Worm (Caenorhabditis elegans) whole organism, young adult: Measurements from ENCODE around the gene tpan-1.

Source experiments
- B0035.1 ChIP-seq: sonication (generic microtip); optimal IDR thresholded peaks from 2 replicates; lab custom pipeline; 2016; ENCODE audit warnings: missing genetic modification characterization, mild to moderate bottlenecking, missing compliant biosample characterization, missing genotype, missing genetic modification reagents
- F22D6.2 ChIP-seq: sonication (generic microtip); optimal IDR thresholded peaks from 2 replicates; lab custom pipeline; 2016; ENCODE audit warnings: mild to moderate bottlenecking, missing genetic modification characterization, missing compliant biosample characterization
- F23B12.7 ChIP-seq: sonication (generic microtip); optimal IDR thresholded peaks from 2 replicates; lab custom pipeline; 2017; ENCODE audit warnings: missing genetic modification characterization, mild to moderate bottlenecking, missing compliant biosample characterization, antibody characterized with exemption, moderate library complexity; ENCODE audit not compliant: insufficient read depth
- F33H1.4 ChIP-seq: fragments of 200-800 bp; sonication (Bioruptor generic); IDR thresholded peaks from 2 replicates; pipeline ENCODE4 v1.3.6; 2022; ENCODE audit warnings: missing genetic modification reagents, missing genetic modification characterization, missing compliant biosample characterization
- F49E8.2 ChIP-seq: sonication (generic microtip); optimal IDR thresholded peaks from 3 replicates; lab custom pipeline; 2017; ENCODE audit warnings: missing genetic modification characterization, mild to moderate bottlenecking, missing compliant biosample characterization, antibody characterized with exemption, moderate library complexity; ENCODE audit not compliant: insufficient read depth
- F57A8.1 ChIP-seq: fragments of 200-800 bp; sonication (Bioruptor generic); optimal IDR thresholded peaks from 2 replicates; lab custom pipeline; 2018; ENCODE audit warnings: mild to moderate bottlenecking, missing genetic modification characterization, moderate library complexity, missing compliant biosample characterization
- F57C9.4 ChIP-seq: sonication (generic microtip); optimal IDR thresholded peaks from 2 replicates; lab custom pipeline; 2017; ENCODE audit warnings: mild to moderate bottlenecking, missing genetic modification characterization, missing compliant biosample characterization
- K11D2.4 ChIP-seq: fragments of 200-800 bp; sonication (Bioruptor generic); IDR thresholded peaks from 2 replicates; pipeline ENCODE4 v1.3.6; 2022; ENCODE audit warnings: missing genetic modification reagents, missing genetic modification characterization, missing compliant biosample characterization
- K12H6.12 ChIP-seq: fragments of 200-800 bp; sonication (Bioruptor generic); optimal IDR thresholded peaks from 2 replicates; lab custom pipeline; 2018; ENCODE audit warnings: mild to moderate bottlenecking, missing genetic modification characterization, missing compliant biosample characterization
- Y53F4B.3 ChIP-seq: fragments of 200-800 bp; sonication (Bioruptor generic); IDR thresholded peaks from 2 replicates; pipeline ENCODE4 v1.3.6; 2022; ENCODE audit warnings: missing genetic modification reagents, missing genetic modification characterization, missing compliant biosample characterization
- atf-7 ChIP-seq: sonication (generic microtip); optimal IDR thresholded peaks from 2 replicates; lab custom pipeline; 2017; ENCODE audit warnings: mild to moderate bottlenecking, missing genetic modification characterization, missing compliant biosample characterization
- athp-1 ChIP-seq: sonication (generic microtip); optimal IDR thresholded peaks from 2 replicates; lab custom pipeline; 2017; ENCODE audit warnings: mild to moderate bottlenecking, missing genetic modification characterization, missing compliant biosample characterization
- attf-6 ChIP-seq: fragments of 200-800 bp; sonication (Bioruptor generic); IDR thresholded peaks from 2 replicates; pipeline ENCODE4 v1.3.6; 2022; ENCODE audit warnings: missing genetic modification reagents, missing genetic modification characterization, missing compliant biosample characterization
- bed-2 ChIP-seq: fragments of 200-800 bp; sonication (Bioruptor generic); IDR thresholded peaks from 2 replicates; pipeline ENCODE4 v1.3.6; 2022; ENCODE audit warnings: missing genetic modification reagents, missing genetic modification characterization, missing compliant biosample characterization
- cebp-1 ChIP-seq, 2 experiments: fragments of 200-800 bp in 1 of 2; sonication (Bioruptor generic) in 1 of 2; sonication (generic microtip) in 1 of 2; IDR thresholded peaks in 1 of 2; optimal IDR thresholded peaks in 1 of 2; 2 replicates each; pipeline versions ENCODE4 v1.3.6 to Lab custom; 2017 to 2022; ENCODE audit warnings: missing compliant biosample characterization in 2 of 2, missing genetic modification characterization in 2 of 2, mild to moderate bottlenecking in 1 of 2, missing genetic modification reagents in 1 of 2, moderate library complexity in 1 of 2
- ceh-27 ChIP-seq: fragments of 200-800 bp; sonication (Bioruptor generic); optimal IDR thresholded peaks from 2 replicates; lab custom pipeline; 2018; ENCODE audit warnings: mild to moderate bottlenecking, missing genetic modification characterization, moderate library complexity, missing compliant biosample characterization
- dox-1 ChIP-seq: fragments of 200-800 bp; sonication (Bioruptor generic); IDR thresholded peaks from 2 replicates; pipeline ENCODE4 v1.3.6; 2022; ENCODE audit warnings: missing genetic modification reagents, missing genetic modification characterization, missing compliant biosample characterization
- efl-1 ChIP-seq: fragments of 150-350 bp; optimal IDR thresholded peaks from 2 replicates; lab custom pipeline; 2014; ENCODE audit warnings: missing biosample characterization, missing genetic modification reagents, missing genetic modification characterization
- ekl-4 ChIP-seq: fragments of 200-800 bp; sonication (Bioruptor generic); IDR thresholded peaks from 2 replicates; pipeline ENCODE4 v1.3.6; 2022; ENCODE audit warnings: missing genetic modification reagents, missing genetic modification characterization, missing compliant biosample characterization
- fkh-3 ChIP-seq: sonication (generic microtip); optimal IDR thresholded peaks from 2 replicates; lab custom pipeline; 2016; ENCODE audit warnings: mild to moderate bottlenecking, missing genetic modification characterization, missing compliant biosample characterization
- hmg-1.2 ChIP-seq: fragments of 200-800 bp; sonication (Bioruptor generic); IDR thresholded peaks from 2 replicates; pipeline ENCODE4 v1.3.6; 2022; ENCODE audit warnings: missing genetic modification reagents, missing genetic modification characterization, missing compliant biosample characterization
- hmg-20 ChIP-seq: fragments of 200-800 bp; sonication (Bioruptor generic); IDR thresholded peaks from 2 replicates; pipeline ENCODE4 v1.3.6; 2022; ENCODE audit warnings: missing genetic modification reagents, missing genetic modification characterization, missing compliant biosample characterization
- hrde-1 ChIP-seq: sonication (generic microtip); optimal IDR thresholded peaks from 2 replicates; lab custom pipeline; 2016; ENCODE audit warnings: missing genetic modification characterization, mild to moderate bottlenecking, missing compliant biosample characterization, moderate library complexity, missing genotype, missing genetic modification reagents, borderline replicate concordance
- hsf-1 ChIP-seq: fragments of 200-800 bp; sonication (Bioruptor generic); IDR thresholded peaks from 2 replicates; pipeline ENCODE4 v1.3.6; 2022; ENCODE audit warnings: missing genetic modification reagents, missing genetic modification characterization, missing compliant biosample characterization
- lin-26 ChIP-seq: fragments of 200-800 bp; sonication (Bioruptor generic); IDR thresholded peaks from 2 replicates; pipeline ENCODE4 v1.3.6; 2022; ENCODE audit warnings: missing genetic modification reagents, missing genetic modification characterization, missing compliant biosample characterization
- lin-40 ChIP-seq: sonication (generic microtip); optimal IDR thresholded peaks from 2 replicates; lab custom pipeline; 2016; ENCODE audit warnings: missing genetic modification characterization, mild to moderate bottlenecking, missing compliant biosample characterization, missing genotype, missing genetic modification reagents
- lir-1 ChIP-seq: fragments of 200-800 bp; sonication (Bioruptor generic); conservative IDR thresholded peaks from 2 replicates; pipeline ENCODE4 v1.3.6; 2022; ENCODE audit warnings: missing genetic modification reagents, missing genetic modification characterization, missing compliant biosample characterization
- madf-10 ChIP-seq: sonication (generic microtip); optimal IDR thresholded peaks from 2 replicates; lab custom pipeline; 2016; ENCODE audit warnings: mild to moderate bottlenecking, missing genetic modification characterization, missing compliant biosample characterization
- madf-6 ChIP-seq: fragments of 200-800 bp; sonication (Bioruptor generic); IDR thresholded peaks from 2 replicates; pipeline ENCODE4 v1.3.6; 2022; ENCODE audit warnings: missing genetic modification reagents, missing genetic modification characterization, missing compliant biosample characterization
- mcd-1 ChIP-seq: fragments of 200-800 bp; sonication (Bioruptor generic); IDR thresholded peaks from 2 replicates; pipeline ENCODE4 v1.3.6; 2022; ENCODE audit warnings: missing genetic modification reagents, missing genetic modification characterization, missing compliant biosample characterization
- mel-28 ChIP-seq: sonication (generic microtip); optimal IDR thresholded peaks from 2 replicates; lab custom pipeline; 2016; ENCODE audit warnings: borderline replicate concordance, mild to moderate bottlenecking, missing genetic modification characterization, missing compliant biosample characterization
- rec-8 ChIP-seq, 2 experiments: sonication (generic microtip); optimal IDR thresholded peaks; 2 replicates each; lab custom pipeline; 2016; ENCODE audit warnings: mild to moderate bottlenecking in 2 of 2, missing genetic modification characterization in 2 of 2, missing genetic modification reagents in 2 of 2, missing genotype in 2 of 2, missing biosample characterization in 1 of 2, missing compliant biosample characterization in 1 of 2, moderate library complexity in 1 of 2
- snpc-4 ChIP-seq, 5 experiments: fragments of 150-350 bp in 1 of 5; sonication (generic microtip) in 4 of 5; optimal IDR thresholded peaks; 2 replicates each; lab custom pipeline; 2014 to 2018; ENCODE audit warnings: missing genetic modification characterization in 5 of 5, missing biosample characterization in 3 of 5, antibody characterized with exemption in 2 of 5, mild to moderate bottlenecking in 2 of 5, missing compliant biosample characterization in 2 of 5, missing genotype in 2 of 5, moderate library complexity in 2 of 5, missing genetic modification reagents in 1 of 5
- sptf-2 ChIP-seq: fragments of 200-800 bp; sonication (Bioruptor generic); optimal IDR thresholded peaks from 2 replicates; lab custom pipeline; 2018; ENCODE audit warnings: mild to moderate bottlenecking, missing genetic modification characterization, missing compliant biosample characterization
- unc-130 ChIP-seq: sonication (generic microtip); optimal IDR thresholded peaks from 2 replicates; lab custom pipeline; 2016; ENCODE audit warnings: missing genetic modification reagents, missing genetic modification characterization, missing compliant biosample characterization
- zfh-2 ChIP-seq: fragments of 200-800 bp; sonication (Bioruptor generic); conservative IDR thresholded peaks from 2 replicates; pipeline ENCODE4 v1.3.6; 2022; ENCODE audit warnings: missing genetic modification reagents, missing genetic modification characterization, missing compliant biosample characterization

tpan-1 gene

ce11 chrV:20789105-20789504 is at the start of gene tpan-1:
tpan-1 (plus strand) TSS chrV:20789502.
- TF ChIP-seq lir-1: no peak
- no peak for TF ChIP-seq athp-1 (tag; lab: Kevin White, UChicago)
- TF ChIP-seq F33H1.4 (GFP tag; lab: Robert Waterston, UW): no peak
- peak; percentile 14; the same call in 1 of the 2 replicates for TF ChIP-seq hmg-1.2 (GFP tag; lab: Robert Waterston, UW)
- no peak for TF ChIP-seq F57C9.4 (tag; lab: Kevin White, UChicago)
- peak; percentile 34 for TF ChIP-seq lin-40
- peak; percentile 15 for TF ChIP-seq ceh-27 (GFP tag; lab: Kevin White, UChicago)
- 0 out of 2 replicates have a peak, but pooled peaks have one; percentile 22 for TF ChIP-seq ekl-4 (GFP tag; lab: Robert Waterston, UW)
- no peak for TF ChIP-seq snpc-4 (GFP tag; optimal IDR thresholded peaks at IDR 0.05; lab: Kevin White, UChicago)
- TF ChIP-seq snpc-4 (tag; optimal IDR thresholded peaks at IDR 0.05; lab: Kevin White, UChicago): peak in 1 of 4 experiments; percentile 36
- peak; percentile 53 for TF ChIP-seq K12H6.12
- TF ChIP-seq cebp-1 (GFP tag; IDR thresholded peaks at IDR 0.05; lab: Robert Waterston, UW): no peak
- TF ChIP-seq cebp-1 (tag; optimal IDR thresholded peaks at IDR 0.05; lab: Kevin White, UChicago): peak; percentile 46
- TF ChIP-seq attf-6 (GFP tag; lab: Robert Waterston, UW): no peak
- no peak for TF ChIP-seq dox-1 (GFP tag; lab: Robert Waterston, UW)
- no peak for TF ChIP-seq unc-130 (GFP tag; lab: Kevin White, UChicago)
- TF ChIP-seq madf-6 (GFP tag; lab: Robert Waterston, UW): no peak
- TF ChIP-seq atf-7 (tag; lab: Kevin White, UChicago): no peak
- peak; percentile 90 for TF ChIP-seq madf-10
- no peak for TF ChIP-seq F57A8.1 (GFP tag; lab: Kevin White, UChicago)
- TF ChIP-seq zfh-2 (GFP tag; lab: Robert Waterston, UW): peak; percentile 65; the same call in 1 of the 2 replicates

- TF ChIP-seq athp-1 (tag; lab: Kevin White, UChicago): no peak
- no peak for TF ChIP-seq rec-8 (tag; optimal IDR thresholded peaks at IDR 0.05; lab: Kevin White, UChicago)
- TF ChIP-seq efl-1 (GFP tag; lab: Kevin White, UChicago): no peak
- TF ChIP-seq mcd-1 (GFP tag; lab: Robert Waterston, UW): peak; percentile 62
- peak; percentile 20 for TF ChIP-seq F23B12.7 (tag; lab: Kevin White, UChicago)
- no peak for TF ChIP-seq snpc-4 (GFP tag; optimal IDR thresholded peaks at IDR 0.05; lab: Kevin White, UChicago)
- no peak for TF ChIP-seq snpc-4 (tag; optimal IDR thresholded peaks at IDR 0.05; lab: Kevin White, UChicago)
- no peak for TF ChIP-seq hsf-1
- no peak for TF ChIP-seq lin-26
- TF ChIP-seq mel-28 (tag; lab: Kevin White, UChicago): no peak
- peak; percentile 90 for TF ChIP-seq hmg-1.2 (GFP tag; lab: Robert Waterston, UW)
- TF ChIP-seq hmg-20 (GFP tag; lab: Robert Waterston, UW): no peak
- no peak for TF ChIP-seq B0035.1 (tag; lab: Kevin White, UChicago)
- TF ChIP-seq K11D2.4 (GFP tag; lab: Robert Waterston, UW): no peak
- TF ChIP-seq hrde-1 (tag; lab: Kevin White, UChicago): no peak
- no peak for TF ChIP-seq bed-2
- TF ChIP-seq cebp-1 (GFP tag; IDR thresholded peaks at IDR 0.05; lab: Robert Waterston, UW): no peak
- TF ChIP-seq cebp-1 (tag; optimal IDR thresholded peaks at IDR 0.05; lab: Kevin White, UChicago): no peak
- no peak for TF ChIP-seq F49E8.2 (tag; lab: Kevin White, UChicago)
- TF ChIP-seq F22D6.2 (tag; lab: Kevin White, UChicago): no peak
- TF ChIP-seq sptf-2: no peak
- no peak for TF ChIP-seq fkh-3
- no peak for TF ChIP-seq Y53F4B.3
These were observed 44.9 kb upstream of the tpan-1 start, which contains the start of gene dnj-25 for ce11 chrV:20744290-20744837. dnj-25 (minus strand) TSS chrV:20744346.
